Fruit fly (Drosophila melanogaster) ovary, adult (tissue): ENCODE measurements around the gene CrzR.
A peak's percentile ranks its signal among the peaks of the same experiment; 100 is the strongest.

Source experiments
- CG17801 ChIP-seq: fragments of 200-800 bp; optimal IDR thresholded peaks from 2 replicates; lab custom pipeline; 2019; ENCODE audit warnings: missing biosample characterization, mild to moderate bottlenecking, missing genetic modification characterization, moderate library complexity; ENCODE audit not compliant: partially characterized antibody

The CrzR gene

DNA sequence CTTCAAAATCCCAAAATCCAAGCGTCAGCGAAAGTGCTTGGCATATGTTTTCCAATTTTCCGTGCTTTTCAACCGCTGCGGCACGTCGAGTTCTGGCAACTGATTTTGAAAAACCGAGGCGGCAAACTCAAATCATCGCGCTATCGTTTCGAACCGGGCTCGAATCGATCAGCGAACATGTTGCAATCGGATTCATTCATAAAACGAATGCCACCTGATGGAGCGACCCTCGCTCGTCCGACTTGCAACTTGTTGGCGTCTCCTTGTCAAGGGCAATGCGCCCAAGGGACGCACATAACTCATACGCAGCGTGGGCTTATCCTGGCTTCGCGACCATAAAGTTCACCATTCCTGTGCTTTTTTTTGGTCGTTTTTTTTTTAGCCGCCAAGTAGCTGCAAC, at the start of gene CrzR:
TSS of gene CrzR (minus strand) at position 105 of the 400 bp plus-strand sequence.
- TF ChIP-seq CG17801: no peak

DNA sequence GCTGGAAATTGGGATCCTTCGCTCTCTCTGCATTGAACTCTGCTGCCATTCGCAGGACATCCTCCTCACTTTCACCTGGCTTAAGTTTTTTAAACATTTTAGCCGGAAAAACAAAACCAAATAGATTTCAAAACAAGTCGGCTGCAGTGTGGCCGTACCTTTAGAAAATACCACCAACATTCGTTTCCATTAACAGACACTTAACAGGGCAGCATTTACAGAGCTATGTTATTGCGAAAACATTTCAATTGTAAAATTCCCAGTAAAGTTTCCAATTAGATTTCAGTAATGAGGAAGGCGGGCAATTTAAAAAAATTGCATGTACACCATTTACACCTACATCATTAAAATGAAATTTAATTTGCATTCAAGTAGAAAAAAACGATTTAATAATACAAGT, 47.8 kb upstream of the CrzR start, which contains the start of gene CG32104:
TSS of gene CG32104 (minus strand) at position 152 of the 400 bp plus-strand sequence.
- TF ChIP-seq CG17801: no peak

DNA sequence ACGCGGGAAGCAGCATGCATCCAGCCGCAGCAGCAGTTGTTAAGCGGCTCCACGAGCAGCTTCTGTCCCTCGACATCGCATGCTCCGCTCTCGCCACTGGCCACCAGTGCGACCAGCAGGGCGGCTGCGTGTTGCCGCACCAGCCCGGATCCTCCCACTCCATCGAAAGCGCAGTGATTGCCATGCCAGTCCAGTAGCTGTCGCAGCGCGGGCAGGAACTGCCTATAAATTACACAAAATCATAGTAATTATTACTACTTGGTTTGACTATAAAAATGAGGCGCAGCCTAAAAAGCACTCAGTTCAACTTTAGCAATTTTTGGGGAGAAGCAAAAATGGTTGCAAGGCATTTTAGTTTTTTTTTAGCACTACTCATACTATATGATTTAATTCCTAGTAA, 44.5 kb upstream of the CrzR start, which contains the start of gene Obp69a:
TSS of gene Obp69a (plus strand) at position 301 of the 400 bp plus-strand sequence.
- TF ChIP-seq CG17801: no peak

DNA sequence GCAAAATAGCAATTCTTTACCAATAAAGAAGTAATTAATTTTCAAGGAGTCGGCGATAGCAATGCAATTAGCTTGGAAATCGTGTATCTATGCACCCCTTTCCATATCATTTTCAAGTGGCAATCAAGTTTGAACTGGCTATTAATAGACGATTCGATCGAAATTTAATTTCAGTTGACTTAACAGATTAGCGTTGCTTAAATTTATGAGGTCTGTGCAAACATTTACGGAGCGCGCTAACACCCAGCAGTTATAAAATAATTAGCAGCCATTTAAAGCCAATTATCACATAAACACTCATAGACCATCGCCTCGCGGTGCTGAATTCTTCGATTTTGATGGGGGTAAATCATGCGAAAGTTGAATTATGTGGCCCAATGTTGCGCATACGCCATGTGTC, 41.4 kb upstream of the CrzR start:
- no peak for TF ChIP-seq CG17801

DNA sequence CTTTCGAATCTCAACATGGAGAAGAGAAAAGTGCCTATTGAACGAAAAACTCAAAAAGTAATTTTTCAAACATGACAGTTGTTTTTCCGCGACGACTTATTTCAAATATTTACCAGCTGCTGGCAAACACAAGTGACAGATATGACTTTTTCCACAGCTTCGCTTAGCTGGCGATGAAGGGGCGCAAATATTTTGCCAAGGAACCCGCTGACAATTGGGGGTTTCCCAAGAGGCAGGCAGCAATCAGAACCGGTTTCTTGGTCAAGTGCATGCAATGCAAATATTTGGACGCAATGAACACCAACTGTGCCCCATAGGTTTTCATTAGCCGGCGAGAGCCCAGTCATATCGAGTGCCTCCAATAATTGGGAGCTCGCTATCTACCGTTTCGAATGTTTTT, 40.7 kb upstream of the CrzR start:
- TF ChIP-seq CG17801: no peak

DNA sequence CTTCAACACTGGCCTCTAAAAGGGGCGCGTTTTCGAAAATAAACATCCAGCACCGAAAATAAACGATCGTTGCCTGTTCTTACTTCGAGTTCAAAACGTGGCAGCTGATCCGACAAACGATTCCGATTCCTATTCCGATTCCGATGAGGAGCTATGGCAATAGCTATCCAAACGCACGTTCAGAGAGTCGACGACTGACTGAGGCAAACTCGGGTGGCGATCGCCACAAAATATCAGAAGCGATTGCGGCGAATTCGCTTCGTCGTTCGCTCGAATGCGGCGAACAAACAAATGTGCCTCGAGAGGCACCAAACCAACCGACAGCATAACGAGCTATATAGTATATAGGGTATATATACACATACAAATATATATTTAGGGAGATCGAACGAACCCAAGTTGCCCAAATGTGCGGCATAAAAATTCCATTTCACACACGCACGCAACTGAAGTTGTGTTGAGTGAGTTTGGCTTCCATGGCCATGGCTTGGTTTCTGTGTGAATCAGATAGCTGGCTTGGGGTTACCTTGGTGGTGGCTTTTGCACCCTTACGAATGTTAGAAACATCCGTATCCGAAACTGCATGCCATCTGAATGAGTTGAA, 40.0 kb upstream of the CrzR start, which contains the start of gene Ncc69:
TSS of gene Ncc69 (minus strand) at position 205 of the 604 bp plus-strand sequence.
- peak; percentile 8 for TF ChIP-seq CG17801

DNA sequence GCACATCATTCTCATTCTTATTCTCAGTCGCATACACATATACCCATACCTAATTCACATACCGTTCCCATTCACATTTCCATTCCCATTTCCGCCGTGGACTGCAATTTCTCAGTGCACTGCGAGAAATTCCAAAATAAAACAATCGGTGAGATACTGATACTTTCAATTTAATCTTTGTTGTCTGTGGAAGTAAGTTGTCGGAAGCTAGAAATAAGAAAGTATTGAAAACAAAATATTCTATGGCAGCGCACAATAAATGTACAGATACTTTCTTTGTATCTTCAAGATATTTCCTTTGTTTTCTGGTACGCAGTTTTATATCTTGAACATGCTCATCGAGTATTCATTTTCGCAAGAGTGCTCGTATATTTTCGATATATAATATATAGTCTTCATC, 36.6 kb upstream of the CrzR start:
- TF ChIP-seq CG17801: no peak

DNA sequence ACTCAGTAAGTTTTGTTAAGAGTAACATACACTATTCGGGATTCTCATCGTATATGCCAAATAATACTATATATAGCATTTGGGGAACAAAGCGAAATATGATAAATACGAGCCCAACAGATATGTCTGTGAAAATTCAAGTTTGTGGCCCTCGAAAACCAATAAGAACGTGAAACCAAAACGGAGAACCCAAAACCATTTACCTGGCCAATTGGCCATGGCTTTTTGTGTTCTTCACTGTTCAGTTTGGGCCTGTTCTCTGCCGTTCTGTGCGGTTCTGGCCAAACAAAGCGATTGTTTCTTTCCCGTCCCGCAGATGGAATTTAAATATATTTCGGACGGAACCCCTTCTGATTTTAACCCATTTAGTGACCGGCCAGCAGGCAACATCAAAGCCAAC, 35.7 kb upstream of the CrzR start:
- no peak for TF ChIP-seq CG17801

DNA sequence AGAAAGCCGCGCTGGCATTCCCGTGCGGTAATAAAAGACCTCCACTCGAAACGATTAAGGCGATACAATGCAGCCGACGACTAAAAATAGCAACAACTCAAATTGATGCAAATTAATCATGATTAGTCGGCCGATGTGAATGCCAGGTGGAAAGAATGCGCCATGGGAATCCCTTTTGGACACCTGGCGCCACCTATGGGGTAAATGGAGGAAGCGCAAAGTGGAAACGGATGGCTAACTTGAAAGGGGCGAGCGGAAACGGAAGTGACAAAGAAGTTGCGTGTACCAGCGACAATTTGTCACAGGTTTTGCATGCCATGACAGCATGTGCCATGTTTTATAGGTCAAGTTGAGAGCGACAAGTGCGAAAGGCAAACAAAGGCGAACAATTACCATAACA, 29.2 kb upstream of the CrzR start:
- TF ChIP-seq CG17801: peak; percentile 1

DNA sequence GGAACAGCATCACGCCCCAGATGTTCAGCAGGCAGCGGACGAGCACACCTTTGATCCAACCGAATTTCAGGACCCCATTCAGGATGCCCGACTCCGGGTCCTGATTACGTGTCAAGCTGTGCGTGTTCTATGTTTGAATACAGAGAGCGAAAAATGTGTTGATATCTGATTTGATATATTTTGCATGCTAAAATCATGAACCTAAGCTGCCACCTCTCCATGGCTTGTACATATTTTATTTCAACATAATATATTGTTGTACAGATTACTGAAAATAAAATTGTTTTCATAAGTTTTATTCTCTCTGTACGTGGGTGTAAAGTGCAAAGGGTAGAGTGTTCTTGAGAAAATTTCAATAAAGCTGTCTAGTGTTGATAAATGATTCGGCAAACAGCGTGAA, 23.1 kb upstream of the CrzR start:
- TF ChIP-seq CG17801: no peak

DNA sequence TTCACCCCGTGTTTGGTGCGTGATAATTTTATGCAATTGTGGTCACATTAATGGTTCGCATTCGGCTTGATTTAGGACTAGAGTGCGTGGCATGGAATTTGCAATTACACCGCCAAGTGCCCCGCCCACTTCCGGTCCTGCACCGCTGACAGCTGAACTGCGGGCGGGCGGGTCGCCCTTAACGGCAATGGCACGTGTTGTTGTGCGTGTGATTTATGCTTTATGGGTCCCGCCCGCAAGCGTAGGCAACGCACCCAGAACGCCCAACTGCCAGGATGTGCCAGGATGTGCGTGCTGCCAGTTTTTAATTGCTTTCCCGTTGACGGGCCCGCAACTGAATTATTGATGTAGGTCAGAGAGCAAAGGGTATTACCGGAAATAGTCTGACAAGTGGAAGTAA, 12.4 kb upstream of the CrzR start:
- no peak for TF ChIP-seq CG17801

DNA sequence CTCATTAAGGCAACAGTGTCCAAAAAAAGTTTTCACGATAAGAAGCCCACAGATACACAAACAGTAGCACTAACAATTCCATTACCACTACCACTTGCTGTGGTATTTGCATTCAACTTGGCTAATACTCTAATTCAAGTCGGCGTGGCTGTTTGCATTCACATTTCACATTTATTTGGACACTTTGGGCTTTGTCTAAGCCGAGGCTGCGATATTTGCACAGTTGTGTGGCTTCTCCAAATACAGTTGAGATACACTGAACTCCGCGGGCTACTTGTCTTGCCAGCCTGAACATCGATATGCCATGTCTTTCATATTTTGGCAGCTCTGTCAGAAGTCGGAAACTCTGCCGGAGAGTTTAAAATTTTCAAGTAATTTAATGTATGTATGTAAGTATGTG, 1.0 kb downstream of the CrzR start:
- no peak for TF ChIP-seq CG17801

DNA sequence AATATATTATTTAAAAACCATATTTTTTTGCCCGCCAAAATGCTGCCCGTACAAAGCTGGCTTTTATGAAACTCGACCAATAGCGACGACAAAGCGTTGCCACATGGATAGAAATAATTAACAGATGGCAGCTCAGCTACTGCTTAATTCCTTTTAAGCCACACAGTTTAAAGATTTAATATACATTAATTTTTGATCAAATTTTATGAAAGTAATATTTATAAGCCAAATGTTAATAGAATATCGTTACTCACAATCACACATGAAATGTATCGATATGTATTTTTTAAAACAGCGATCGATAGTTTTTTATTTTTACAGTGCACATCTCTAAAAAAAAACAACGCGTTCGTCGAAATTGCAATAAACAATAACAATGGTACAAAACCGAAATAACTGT, 15.0 kb downstream of the CrzR start, which contains the start of gene CG10418:
TSS of gene CG10418 (plus strand) at position 338 of the 400 bp plus-strand sequence.
- TF ChIP-seq CG17801: peak; percentile 9

DNA sequence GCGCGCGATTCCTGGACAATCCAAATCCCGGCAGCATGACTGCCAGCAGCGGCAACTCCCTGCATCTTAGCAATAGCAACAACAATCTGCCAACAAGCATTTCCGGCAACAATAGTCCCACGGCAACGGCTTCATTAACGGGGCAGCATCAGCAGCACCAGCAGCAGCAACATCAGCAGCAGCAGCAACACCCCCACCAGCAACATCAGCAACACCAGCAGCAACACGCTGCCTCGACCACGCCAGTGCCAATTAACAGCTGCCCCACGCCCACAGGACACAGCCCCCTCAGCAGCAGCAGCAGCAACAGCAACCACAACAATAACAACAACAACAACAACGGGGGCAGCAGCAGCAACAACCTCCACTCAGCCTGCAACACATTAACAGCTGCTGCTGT, 21.8 kb downstream of the CrzR start:
- TF ChIP-seq CG17801: no peak

DNA sequence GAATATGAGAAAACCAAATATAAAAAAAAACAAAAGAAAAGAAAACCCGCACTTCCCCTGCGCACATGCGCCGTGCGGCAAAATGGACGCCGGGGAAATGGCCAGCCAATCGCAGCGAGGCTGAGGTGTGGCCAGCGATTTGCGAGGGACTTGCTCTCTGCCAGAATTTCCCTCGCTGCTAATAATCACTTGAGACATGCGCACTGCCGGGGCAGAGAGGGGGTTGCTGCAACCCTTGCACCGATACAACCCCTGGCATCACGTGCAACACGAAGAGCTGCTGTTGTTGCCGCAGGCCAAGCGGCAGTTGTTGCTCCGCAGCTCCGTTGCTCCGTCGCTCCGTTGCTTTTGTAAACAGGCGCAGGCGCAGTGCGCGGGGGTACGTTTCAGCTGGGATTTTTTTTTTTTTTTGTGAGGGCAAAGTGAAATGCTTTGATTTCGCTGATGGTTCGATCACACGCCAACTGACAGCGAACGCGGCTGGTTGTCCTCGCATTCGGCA, 22.5 kb downstream of the CrzR start, which contains the start of gene Lmx1a:
TSS of gene Lmx1a (plus strand) at position 452 of the 502 bp plus-strand sequence.
- TF ChIP-seq CG17801: no peak

DNA sequence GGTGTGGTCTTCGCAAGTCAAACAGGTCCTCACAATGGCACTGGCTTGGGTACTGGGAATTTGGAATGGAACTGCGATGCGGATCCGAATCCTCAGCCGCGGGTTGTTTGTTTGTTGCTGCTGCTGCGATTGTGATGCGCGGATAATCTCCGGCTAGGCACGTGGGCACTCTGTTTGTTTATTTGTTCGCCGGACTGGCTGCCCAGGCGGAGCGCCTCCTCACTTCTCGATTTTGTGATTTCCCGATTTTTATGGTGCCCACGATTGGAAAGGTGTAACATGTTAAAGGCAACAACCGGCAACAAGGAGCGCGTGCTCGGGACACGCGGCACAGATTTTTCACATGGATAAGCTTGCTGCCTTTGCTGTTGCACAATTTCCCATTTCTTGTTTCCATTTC, 31.6 kb downstream of the CrzR start:
- TF ChIP-seq CG17801: no peak

DNA sequence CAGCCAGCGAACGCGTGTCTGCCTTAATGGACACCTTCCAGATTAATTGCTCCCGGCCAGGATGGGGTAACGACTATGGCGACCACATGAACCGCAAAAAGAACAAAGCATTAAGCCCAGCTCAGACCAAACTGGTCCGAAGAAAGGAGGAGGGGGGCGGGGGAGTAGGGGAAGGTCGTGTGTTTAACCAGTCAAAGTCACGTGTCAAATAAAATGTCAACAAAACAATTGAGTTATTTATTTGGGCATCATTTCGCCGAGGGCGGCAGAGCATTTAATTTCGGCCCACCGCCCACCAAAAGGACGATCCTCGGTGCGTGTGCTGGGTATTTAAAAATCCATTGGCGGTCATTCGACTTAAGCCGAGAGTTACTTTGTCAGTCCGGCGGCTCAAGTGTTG, 38.1 kb downstream of the CrzR start:
- no peak for TF ChIP-seq CG17801

DNA sequence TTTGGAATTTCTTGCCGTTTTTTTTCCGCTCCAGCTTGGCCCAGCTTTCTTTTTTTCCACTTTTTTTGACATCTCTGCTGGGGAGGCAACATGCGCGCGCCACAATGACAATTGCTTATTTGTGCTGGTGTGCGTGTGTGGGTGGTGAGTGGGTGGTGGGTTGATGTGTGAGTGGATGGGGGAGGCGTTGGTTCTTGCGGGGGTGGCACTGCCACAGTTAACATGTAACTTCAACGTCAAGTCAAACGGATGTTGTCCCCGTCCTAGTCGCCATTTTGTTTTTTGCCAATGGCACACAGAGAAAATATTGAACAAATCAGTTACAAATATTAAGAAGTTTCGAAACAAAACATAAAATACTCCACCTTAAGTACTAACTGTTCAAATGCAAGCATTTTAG, 40.8 kb downstream of the CrzR start, which contains the start of gene CG44355:
TSS of gene CG44355 (plus strand) at position 301 of the 400 bp plus-strand sequence.
- no peak for TF ChIP-seq CG17801
